Fruit fly (Drosophila melanogaster) whole organism, embryonic: ENCODE data around the gene Sfp26Ad.
A peak's percentile ranks its signal among the peaks of the same experiment; 100 is the strongest.

Experiments
- Atf6 ChIP-seq: fragments of 200-800 bp; sonication (Bioruptor generic); IDR thresholded peaks from 2 replicates; pipeline ENCODE4 v1.3.6; 2022; ENCODE audit warnings: missing biosample characterization, missing genetic modification characterization
- C15 ChIP-seq: fragments of 200-800 bp; sonication (Bioruptor generic); IDR thresholded peaks from 3 replicates; pipeline ENCODE4 v1.3.6; 2022; ENCODE audit warnings: missing biosample characterization, missing genetic modification characterization
- CG1024 ChIP-seq: fragments of 200-800 bp; sonication (Bioruptor generic); IDR thresholded peaks from 2 replicates; pipeline ENCODE4 v1.3.6; 2022; ENCODE audit warnings: missing biosample characterization, missing genetic modification characterization
- CG10431 ChIP-seq: fragments of 200-800 bp; sonication (Bioruptor generic); optimal IDR thresholded peaks from 3 replicates; lab custom pipeline; 2018; ENCODE audit warnings: missing biosample characterization, mild to moderate bottlenecking, missing genetic modification characterization
- CG10543 ChIP-seq: fragments of 200-800 bp; sonication (Bioruptor generic); optimal IDR thresholded peaks from 3 replicates; lab custom pipeline; 2017; ENCODE audit warnings: missing biosample characterization, mild to moderate bottlenecking, missing genetic modification characterization, moderate library complexity
- CG11247 ChIP-seq: fragments of 200-800 bp; sonication (Bioruptor generic); IDR thresholded peaks from 2 replicates; pipeline ENCODE4 v1.3.6; 2022; ENCODE audit warnings: missing biosample characterization, missing genetic modification characterization
- CG12769 ChIP-seq: fragments of 200-800 bp; sonication (Bioruptor generic); optimal IDR thresholded peaks from 2 replicates; lab custom pipeline; 2019; ENCODE audit warnings: missing biosample characterization, mild to moderate bottlenecking, missing genetic modification characterization, moderate library complexity
- CG12942 ChIP-seq: fragments of 200-800 bp; sonication (Bioruptor generic); optimal IDR thresholded peaks from 3 replicates; lab custom pipeline; 2016; ENCODE audit warnings: missing biosample characterization, missing genetic modification characterization
- CG13624 ChIP-seq: fragments of 200-800 bp; sonication (Bioruptor generic); optimal IDR thresholded peaks from 2 replicates; lab custom pipeline; 2016; ENCODE audit warnings: missing biosample characterization, missing genetic modification characterization
- CG15011 ChIP-seq: fragments of 200-800 bp; sonication (Bioruptor generic); optimal IDR thresholded peaks from 3 replicates; lab custom pipeline; 2018; ENCODE audit warnings: missing biosample characterization, mild to moderate bottlenecking, missing genetic modification characterization
- CG16815 ChIP-seq: fragments of 200-800 bp; sonication (Bioruptor generic); optimal IDR thresholded peaks from 3 replicates; lab custom pipeline; 2017; ENCODE audit warnings: missing biosample characterization, mild to moderate bottlenecking, missing genetic modification characterization
- CG18619 ChIP-seq: fragments of 200-800 bp; sonication (Bioruptor generic); optimal IDR thresholded peaks from 3 replicates; lab custom pipeline; 2017; ENCODE audit warnings: missing biosample characterization, mild to moderate bottlenecking, missing genetic modification characterization
- CG2116 ChIP-seq: fragments of 200-800 bp; sonication (Bioruptor generic); optimal IDR thresholded peaks from 3 replicates; lab custom pipeline; 2018; ENCODE audit warnings: missing biosample characterization, mild to moderate bottlenecking, missing genetic modification characterization
- CG32767 ChIP-seq: fragments of 200-800 bp; sonication (Bioruptor generic); IDR thresholded peaks from 2 replicates; pipeline ENCODE4 v1.3.6; 2022; ENCODE audit warnings: missing biosample characterization, missing genetic modification characterization
- CG32772 ChIP-seq: fragments of 200-800 bp; sonication (Bioruptor generic); IDR thresholded peaks from 2 replicates; pipeline ENCODE4 v1.3.6; 2022; ENCODE audit warnings: missing biosample characterization, missing genetic modification characterization
- CG7745 ChIP-seq: fragments of 200-800 bp; sonication (Bioruptor generic); optimal IDR thresholded peaks from 2 replicates; lab custom pipeline; 2018; ENCODE audit warnings: missing biosample characterization, mild to moderate bottlenecking, missing genetic modification characterization, moderate library complexity
- CTCF ChIP-seq: fragments of 200-800 bp; sonication (Bioruptor generic); optimal IDR thresholded peaks from 2 replicates; lab custom pipeline; 2017; ENCODE audit warnings: missing biosample characterization, mild to moderate bottlenecking, missing genetic modification characterization, moderate library complexity
- Dip2 ChIP-seq: fragments of 200-800 bp; sonication (Bioruptor generic); IDR thresholded peaks from 2 replicates; pipeline ENCODE4 v1.3.6; 2022; ENCODE audit warnings: missing biosample characterization, missing genetic modification characterization
- Dp ChIP-seq: fragments of 200-800 bp; sonication (Bioruptor generic); optimal IDR thresholded peaks from 2 replicates; lab custom pipeline; 2018; ENCODE audit warnings: missing biosample characterization, mild to moderate bottlenecking, missing genetic modification characterization, moderate library complexity
- HLH4C ChIP-seq: fragments of 200-800 bp; sonication (Bioruptor generic); IDR thresholded peaks from 3 replicates; pipeline ENCODE4 v1.3.6; 2022; ENCODE audit warnings: missing biosample characterization, missing genetic modification characterization; ENCODE audit not compliant: partially characterized antibody
- HLHmδ ChIP-seq: fragments of 200-800 bp; sonication (Bioruptor generic); optimal IDR thresholded peaks from 2 replicates; lab custom pipeline; 2018; ENCODE audit warnings: missing biosample characterization, mild to moderate bottlenecking, missing genetic modification characterization, moderate library complexity
- HmgZ ChIP-seq: fragments of 200-800 bp; sonication (Bioruptor generic); optimal IDR thresholded peaks from 2 replicates; lab custom pipeline; 2018; ENCODE audit warnings: missing biosample characterization, mild to moderate bottlenecking, missing genetic modification characterization
- Hmr ChIP-seq: fragments of 200-800 bp; sonication (Bioruptor generic); optimal IDR thresholded peaks from 3 replicates; lab custom pipeline; 2017; ENCODE audit warnings: mild to moderate bottlenecking, missing biosample characterization, missing genetic modification reagents, missing genetic modification characterization
- NC2β ChIP-seq: fragments of 200-800 bp; sonication (Bioruptor generic); optimal IDR thresholded peaks from 2 replicates; lab custom pipeline; 2016; ENCODE audit warnings: missing biosample characterization, missing genetic modification characterization
- Nf-YB ChIP-seq: fragments of 200-800 bp; sonication (Bioruptor generic); optimal IDR thresholded peaks from 3 replicates; lab custom pipeline; 2019; ENCODE audit warnings: missing biosample characterization, mild to moderate bottlenecking, missing genetic modification characterization, moderate library complexity
- Pdp1 ChIP-seq, 2 experiments: fragments of 200-800 bp; sonication (Bioruptor generic); optimal IDR thresholded peaks; 3 replicates each; lab custom pipeline; 2016; ENCODE audit warnings: missing biosample characterization in 2 of 2, missing genetic modification characterization in 2 of 2, mild to moderate bottlenecking in 1 of 2, moderate library complexity in 1 of 2
- Sox100B ChIP-seq: fragments of 200-800 bp; sonication (Bioruptor generic); optimal IDR thresholded peaks from 3 replicates; lab custom pipeline; 2018; ENCODE audit warnings: missing biosample characterization, mild to moderate bottlenecking, missing genetic modification characterization
- Sox102F ChIP-seq: fragments of 200-800 bp; sonication (Bioruptor generic); optimal IDR thresholded peaks from 2 replicates; lab custom pipeline; 2018; ENCODE audit warnings: missing biosample characterization, mild to moderate bottlenecking, missing genetic modification characterization, moderate library complexity
- Spps ChIP-seq: fragments of 200-800 bp; sonication (Bioruptor generic); optimal IDR thresholded peaks from 2 replicates; lab custom pipeline; 2018; ENCODE audit warnings: missing biosample characterization, mild to moderate bottlenecking, missing genetic modification characterization
- az2 ChIP-seq: fragments of 200-800 bp; sonication (Bioruptor generic); optimal IDR thresholded peaks from 3 replicates; lab custom pipeline; 2016; ENCODE audit warnings: missing biosample characterization, missing genetic modification characterization
- dan ChIP-seq: fragments of 200-800 bp; sonication (Bioruptor generic); IDR thresholded peaks from 2 replicates; pipeline ENCODE4 v1.3.6; 2022; ENCODE audit warnings: missing biosample characterization, missing genetic modification characterization
- emc ChIP-seq: fragments of 200-800 bp; sonication (Bioruptor generic); optimal IDR thresholded peaks from 2 replicates; lab custom pipeline; 2016; ENCODE audit warnings: missing biosample characterization, missing genetic modification characterization
- en ChIP-seq: fragments of 200-800 bp; sonication (Bioruptor generic); optimal IDR thresholded peaks from 2 replicates; lab custom pipeline; 2016; ENCODE audit warnings: missing biosample characterization, missing genetic modification characterization
- eyg ChIP-seq: fragments of 200-800 bp; sonication (Bioruptor generic); optimal IDR thresholded peaks from 3 replicates; lab custom pipeline; 2016; ENCODE audit warnings: missing biosample characterization, missing genetic modification characterization
- fd102C ChIP-seq: fragments of 200-800 bp; sonication (Bioruptor generic); optimal IDR thresholded peaks from 2 replicates; lab custom pipeline; 2018; ENCODE audit warnings: missing biosample characterization, mild to moderate bottlenecking, missing genetic modification characterization, moderate library complexity
- fd3F ChIP-seq: fragments of 200-800 bp; sonication (Bioruptor generic); optimal IDR thresholded peaks from 2 replicates; lab custom pipeline; 2018; ENCODE audit warnings: missing biosample characterization, mild to moderate bottlenecking, missing genetic modification characterization, moderate library complexity
- gce ChIP-seq: fragments of 200-800 bp; sonication (Bioruptor generic); IDR thresholded peaks from 3 replicates; pipeline ENCODE4 v1.3.6; 2022; ENCODE audit warnings: missing biosample characterization, missing genetic modification characterization
- her ChIP-seq: fragments of 200-800 bp; sonication (Bioruptor generic); optimal IDR thresholded peaks from 2 replicates; lab custom pipeline; 2016; ENCODE audit warnings: missing biosample characterization, missing genetic modification characterization
- ind ChIP-seq: fragments of 200-800 bp; sonication (Bioruptor generic); optimal IDR thresholded peaks from 3 replicates; lab custom pipeline; 2016; ENCODE audit warnings: missing biosample characterization, missing genetic modification characterization
- jigr1 ChIP-seq: fragments of 200-800 bp; sonication (Bioruptor generic); IDR thresholded peaks from 3 replicates; pipeline ENCODE4 v1.3.6; 2022; ENCODE audit warnings: missing biosample characterization, missing genetic modification characterization
- mld ChIP-seq: fragments of 200-800 bp; sonication (Bioruptor generic); IDR thresholded peaks from 3 replicates; pipeline ENCODE4 v1.3.6; 2022; ENCODE audit warnings: missing biosample characterization, missing genetic modification characterization; ENCODE audit not compliant: partially characterized antibody
- nom ChIP-seq: fragments of 200-800 bp; sonication (Bioruptor generic); optimal IDR thresholded peaks from 2 replicates; lab custom pipeline; 2017; ENCODE audit warnings: missing biosample characterization, missing genetic modification characterization, mild to moderate bottlenecking, moderate library complexity, missing genetic modification reagents
- p53 ChIP-seq: fragments of 200-800 bp; sonication (Bioruptor generic); optimal IDR thresholded peaks from 2 replicates; lab custom pipeline; 2016; ENCODE audit warnings: missing biosample characterization, missing genetic modification characterization
- peb ChIP-seq: fragments of 200-800 bp; sonication (Bioruptor generic); IDR thresholded peaks from 2 replicates; pipeline ENCODE4 v1.3.6; 2022; ENCODE audit warnings: missing biosample characterization, missing genetic modification characterization
- pros ChIP-seq: fragments of 200-800 bp; sonication (Bioruptor generic); optimal IDR thresholded peaks from 3 replicates; lab custom pipeline; 2019; ENCODE audit warnings: missing biosample characterization, mild to moderate bottlenecking, missing genetic modification characterization, moderate library complexity
- sc ChIP-seq, 3 experiments: fragments of >200 bp in 2 of 3; fragments of 200-800 bp in 1 of 3; sonication (Bioruptor generic) in 1 of 3; optimal IDR thresholded peaks; 2 replicates in 2 of 3; 3 replicates in 1 of 3; lab custom pipeline; 2017; ENCODE audit warnings: mild to moderate bottlenecking in 1 of 3, missing biosample characterization in 1 of 3, missing genetic modification characterization in 1 of 3, missing genetic modification reagents in 1 of 3
- sd ChIP-seq: fragments of 200-800 bp; sonication (Bioruptor generic); optimal IDR thresholded peaks from 3 replicates; lab custom pipeline; 2018; ENCODE audit warnings: missing biosample characterization, mild to moderate bottlenecking, missing genetic modification characterization, moderate library complexity
- tio ChIP-seq: fragments of 200-800 bp; sonication (Bioruptor generic); optimal IDR thresholded peaks from 2 replicates; lab custom pipeline; 2017; ENCODE audit warnings: missing biosample characterization, missing genetic modification characterization, inconsistent platforms
- zf30C ChIP-seq: fragments of 200-800 bp; sonication (Bioruptor generic); optimal IDR thresholded peaks from 3 replicates; lab custom pipeline; 2018; ENCODE audit warnings: missing biosample characterization, mild to moderate bottlenecking, missing genetic modification characterization

The Sfp26Ad gene

dm6 chr2L:5948775-5949526, 5.8 kb upstream of the Sfp26Ad start, which contains the start of gene CG9044 (continued):
- TF ChIP-seq CG32772 (GFP tag; lab: Robert Waterston, UW) = peak; percentile 37; the same call in 1 of the 2 replicates
- TF ChIP-seq fd3F (GFP tag; lab: Kevin White, UChicago) = peak; percentile 46
- TF ChIP-seq p53 (GFP tag; lab: Kevin White, UChicago) = no peak
- peak; percentile 66 for TF ChIP-seq HmgZ (tag; lab: Kevin White, UChicago)
- peak; percentile 36 for TF ChIP-seq NC2β (GFP tag; lab: Kevin White, UChicago)
- no peak for TF ChIP-seq peb (GFP tag; lab: Robert Waterston, UW)
- TF ChIP-seq CG13624 (GFP tag; lab: Kevin White, UChicago) = peak; percentile 37
- TF ChIP-seq sd (tag; lab: Kevin White, UChicago) = no peak
- no peak for TF ChIP-seq CG1024 (GFP tag; lab: Robert Waterston, UW)
- no peak for TF ChIP-seq CG10431
- no peak for TF ChIP-seq pros (GFP tag; lab: Kevin White, UChicago)
- no peak for TF ChIP-seq CG32767 (GFP tag; lab: Robert Waterston, UW)
- no peak for TF ChIP-seq gce (GFP tag; lab: Robert Waterston, UW)
- peak; percentile 89 for TF ChIP-seq mld (GFP tag; lab: Robert Waterston, UW)
- peak; percentile 36 for TF ChIP-seq CG12942
- peak; percentile 19 for TF ChIP-seq emc (GFP tag; lab: Kevin White, UChicago)
- no peak for TF ChIP-seq dan (GFP tag; lab: Robert Waterston, UW)
- peak; percentile 94 for TF ChIP-seq CTCF (GFP tag; lab: Kevin White, UChicago)
- no peak for TF ChIP-seq C15 (GFP tag; lab: Robert Waterston, UW)
- peak; percentile 89 for TF ChIP-seq HLH4C (GFP tag; lab: Robert Waterston, UW)
- no peak for TF ChIP-seq HLHmδ (GFP tag; lab: Kevin White, UChicago)
- no peak for TF ChIP-seq sc (optimal IDR thresholded peaks at IDR 0.05; lab: Kevin White, UChicago)
- peak; percentile 1 for TF ChIP-seq sc (GFP tag; optimal IDR thresholded peaks at IDR 0.05; lab: Kevin White, UChicago)
- TF ChIP-seq CG7745 (tag; lab: Kevin White, UChicago) = no peak
- TF ChIP-seq jigr1 = 0 out of 3 replicates have a peak, but pooled peaks have one; percentile 23
- no peak for TF ChIP-seq Sox100B (GFP tag; lab: Kevin White, UChicago)
- no peak for TF ChIP-seq Nf-YB (GFP tag; lab: Kevin White, UChicago)
- no peak for TF ChIP-seq Sox102F (GFP tag; lab: Kevin White, UChicago)
- no peak for TF ChIP-seq en (GFP tag; lab: Kevin White, UChicago)
- 0 out of 2 replicates have a peak, but pooled peaks have one; percentile 43 for TF ChIP-seq CG11247 (GFP tag; lab: Robert Waterston, UW)
- peak; percentile 44 for TF ChIP-seq az2 (GFP tag; lab: Kevin White, UChicago)
- TF ChIP-seq Dip2 (GFP tag; lab: Robert Waterston, UW) = peak; percentile 91
- TF ChIP-seq CG16815 (GFP tag; lab: Kevin White, UChicago) = peak; percentile 21
- no peak for TF ChIP-seq fd102C
- no peak for TF ChIP-seq Atf6 (GFP tag; lab: Robert Waterston, UW)
- TF ChIP-seq tio (GFP tag; lab: Kevin White, UChicago) = peak; percentile 62
- TF ChIP-seq zf30C = no peak
- TF ChIP-seq CG15011 = no peak
- no peak for TF ChIP-seq Spps (tag; lab: Kevin White, UChicago)
- peak; percentile 6 for TF ChIP-seq her
- TF ChIP-seq CG2116 = peak; percentile 62
- TF ChIP-seq Dp (GFP tag; lab: Kevin White, UChicago) = peak; percentile 75
- TF ChIP-seq ind (GFP tag; lab: Kevin White, UChicago) = peak; percentile 66
- no peak for TF ChIP-seq CG10543 (GFP tag; lab: Kevin White, UChicago)
- peak; percentile 33 for TF ChIP-seq Hmr (GFP tag; lab: Kevin White, UChicago)
- peak; percentile 67 to 69 for TF ChIP-seq Pdp1 (GFP tag; optimal IDR thresholded peaks at IDR 0.05; lab: Kevin White, UChicago)
- no peak for TF ChIP-seq CG12769 (tag; lab: Kevin White, UChicago)
- TF ChIP-seq eyg (GFP tag; lab: Kevin White, UChicago) = peak; percentile 26
- peak; percentile 54 for TF ChIP-seq CG18619 (GFP tag; lab: Kevin White, UChicago)
- TF ChIP-seq nom (GFP tag; lab: Kevin White, UChicago) = no peak
